Fruit fly (Drosophila melanogaster) whole organism, embryonic: Measurements from ENCODE around the gene spas.

Source experiments
- Bdp1 ChIP-seq: fragments of 200-800 bp; sonication (Bioruptor generic); optimal IDR thresholded peaks from 3 replicates; lab custom pipeline; 2016; ENCODE audit warnings: missing biosample characterization, missing genetic modification characterization
- CG10321 ChIP-seq: fragments of 200-800 bp; sonication (Bioruptor generic); IDR thresholded peaks from 2 replicates; pipeline ENCODE4 v1.3.6; 2022; ENCODE audit warnings: missing biosample characterization, missing genetic modification characterization
- CG11723 ChIP-seq: fragments of 200-800 bp; sonication (Bioruptor generic); optimal IDR thresholded peaks from 2 replicates; lab custom pipeline; 2017; ENCODE audit warnings: missing biosample characterization, mild to moderate bottlenecking, missing genetic modification characterization
- CG12155 ChIP-seq: fragments of 200-800 bp; sonication (Bioruptor generic); optimal IDR thresholded peaks from 3 replicates; lab custom pipeline; 2016; ENCODE audit warnings: missing biosample characterization, missing genetic modification characterization
- CG12299 ChIP-seq: fragments of 200-800 bp; sonication (Bioruptor generic); optimal IDR thresholded peaks from 2 replicates; lab custom pipeline; 2018; ENCODE audit warnings: missing biosample characterization, mild to moderate bottlenecking, missing genetic modification characterization
- CG13894 ChIP-seq: fragments of 200-800 bp; sonication (Bioruptor generic); optimal IDR thresholded peaks from 3 replicates; lab custom pipeline; 2018; ENCODE audit warnings: missing biosample characterization, mild to moderate bottlenecking, missing genetic modification characterization, moderate library complexity
- CG14441 ChIP-seq: fragments of 200-800 bp; sonication (Bioruptor generic); IDR thresholded peaks from 2 replicates; pipeline ENCODE4 v1.3.6; 2022; ENCODE audit warnings: missing biosample characterization, missing genetic modification characterization
- CG14710 ChIP-seq: fragments of 200-800 bp; sonication (Bioruptor generic); optimal IDR thresholded peaks from 3 replicates; lab custom pipeline; 2019; ENCODE audit warnings: missing biosample characterization, mild to moderate bottlenecking, missing genetic modification characterization, moderate library complexity
- CG15073 ChIP-seq: fragments of 200-800 bp; sonication (Bioruptor generic); optimal IDR thresholded peaks from 2 replicates; lab custom pipeline; 2016; ENCODE audit warnings: missing biosample characterization, missing genetic modification characterization
- CG1529 ChIP-seq: fragments of 200-800 bp; sonication (Bioruptor generic); optimal IDR thresholded peaks from 3 replicates; lab custom pipeline; 2018; ENCODE audit warnings: missing biosample characterization, missing genetic modification characterization
- CG2129 ChIP-seq: fragments of 200-800 bp; sonication (Bioruptor generic); IDR thresholded peaks from 2 replicates; pipeline ENCODE4 v1.3.6; 2022; ENCODE audit warnings: missing biosample characterization, missing genetic modification characterization; ENCODE audit not compliant: partially characterized antibody
- CG2875 ChIP-seq: fragments of 200-800 bp; sonication (Bioruptor generic); optimal IDR thresholded peaks from 2 replicates; lab custom pipeline; 2017; ENCODE audit warnings: missing biosample characterization, mild to moderate bottlenecking, missing genetic modification characterization, missing genetic modification reagents
- CG30020 ChIP-seq: fragments of 200-800 bp; optimal IDR thresholded peaks from 2 replicates; lab custom pipeline; 2019; ENCODE audit warnings: missing biosample characterization, mild to moderate bottlenecking, missing genetic modification characterization, moderate library complexity
- CG32532 ChIP-seq: fragments of 200-800 bp; sonication (Bioruptor generic); IDR thresholded peaks from 2 replicates; pipeline ENCODE4 v1.3.6; 2022; ENCODE audit warnings: missing biosample characterization, missing genetic modification characterization
- CG3407 ChIP-seq: fragments of 200-800 bp; sonication (Bioruptor generic); optimal IDR thresholded peaks from 2 replicates; lab custom pipeline; 2018; ENCODE audit warnings: missing biosample characterization, mild to moderate bottlenecking, missing genetic modification characterization
- CG34376 ChIP-seq: fragments of 200-800 bp; sonication (Bioruptor generic); optimal IDR thresholded peaks from 2 replicates; lab custom pipeline; 2018; ENCODE audit warnings: missing biosample characterization, mild to moderate bottlenecking, missing genetic modification characterization
- CG3995 ChIP-seq: fragments of 200-800 bp; sonication (Bioruptor generic); optimal IDR thresholded peaks from 3 replicates; lab custom pipeline; 2016; ENCODE audit warnings: missing biosample characterization, missing genetic modification characterization
- CG4707 ChIP-seq: fragments of 200-800 bp; sonication (Bioruptor generic); optimal IDR thresholded peaks from 2 replicates; lab custom pipeline; 2018; ENCODE audit warnings: missing biosample characterization, mild to moderate bottlenecking, missing genetic modification characterization, moderate library complexity
- CG6272 ChIP-seq: fragments of 200-800 bp; sonication (Bioruptor generic); IDR thresholded peaks from 2 replicates; pipeline ENCODE4 v1.3.6; 2022; ENCODE audit warnings: missing biosample characterization, missing genetic modification characterization
- CG7839 ChIP-seq: fragments of 200-800 bp; sonication (Bioruptor generic); optimal IDR thresholded peaks from 3 replicates; lab custom pipeline; 2018; ENCODE audit warnings: missing biosample characterization, mild to moderate bottlenecking, missing genetic modification characterization, moderate library complexity
- CG7928 ChIP-seq: fragments of 200-800 bp; sonication (Bioruptor generic); optimal IDR thresholded peaks from 2 replicates; lab custom pipeline; 2017; ENCODE audit warnings: missing biosample characterization, mild to moderate bottlenecking, missing genetic modification characterization
- CG8765 ChIP-seq: fragments of 200-800 bp; sonication (Bioruptor generic); IDR thresholded peaks from 2 replicates; pipeline ENCODE4 v1.3.6; 2022; ENCODE audit warnings: missing biosample characterization, missing genetic modification characterization
- CTCF ChIP-seq: fragments of 200-800 bp; sonication (Bioruptor generic); optimal IDR thresholded peaks from 2 replicates; lab custom pipeline; 2017; ENCODE audit warnings: missing biosample characterization, mild to moderate bottlenecking, missing genetic modification characterization, moderate library complexity
- Camta ChIP-seq: fragments of 200-800 bp; sonication (Bioruptor generic); optimal IDR thresholded peaks from 2 replicates; lab custom pipeline; 2016; ENCODE audit warnings: missing biosample characterization, missing genetic modification characterization
- CoRest ChIP-seq: fragments of 200-800 bp; sonication (Bioruptor generic); optimal IDR thresholded peaks from 3 replicates; lab custom pipeline; 2018; ENCODE audit warnings: missing biosample characterization, mild to moderate bottlenecking, missing genetic modification characterization, moderate library complexity
- D19A ChIP-seq: fragments of 200-800 bp; optimal IDR thresholded peaks from 3 replicates; lab custom pipeline; 2019; ENCODE audit warnings: missing biosample characterization, mild to moderate bottlenecking, missing genetic modification characterization, moderate library complexity
- Dad ChIP-seq: fragments of 200-800 bp; sonication (Bioruptor generic); optimal IDR thresholded peaks from 3 replicates; lab custom pipeline; 2016; ENCODE audit warnings: missing biosample characterization, missing genetic modification characterization
- Dip3 ChIP-seq: fragments of 200-800 bp; sonication (Bioruptor generic); optimal IDR thresholded peaks from 3 replicates; lab custom pipeline; 2016; ENCODE audit warnings: missing biosample characterization, missing genetic modification characterization
- Fer1 ChIP-seq: fragments of 200-800 bp; sonication (Bioruptor generic); optimal IDR thresholded peaks from 2 replicates; lab custom pipeline; 2017; ENCODE audit warnings: missing biosample characterization, mild to moderate bottlenecking, missing genetic modification characterization
- Fer3 ChIP-seq: fragments of 200-800 bp; sonication (Bioruptor generic); optimal IDR thresholded peaks from 2 replicates; lab custom pipeline; 2018; ENCODE audit warnings: missing biosample characterization, mild to moderate bottlenecking, missing genetic modification characterization, moderate library complexity
- GATAe ChIP-seq: fragments of 200-800 bp; sonication (Bioruptor generic); conservative IDR thresholded peaks from 2 replicates; pipeline ENCODE4 v1.3.6; 2022; ENCODE audit warnings: missing biosample characterization, missing genetic modification characterization
- H2.0 ChIP-seq: fragments of 200-800 bp; sonication (Bioruptor generic); IDR thresholded peaks from 2 replicates; pipeline ENCODE4 v1.3.6; 2022; ENCODE audit warnings: missing biosample characterization, missing genetic modification characterization
- Lim3 ChIP-seq: fragments of 200-800 bp; sonication (Bioruptor generic); IDR thresholded peaks from 2 replicates; pipeline ENCODE4 v1.3.6; 2022; ENCODE audit warnings: missing biosample characterization, missing genetic modification characterization
- Mes4 ChIP-seq: fragments of 200-800 bp; sonication (Bioruptor generic); optimal IDR thresholded peaks from 2 replicates; lab custom pipeline; 2016; ENCODE audit warnings: missing biosample characterization, missing genetic modification characterization
- NfI ChIP-seq: fragments of 200-800 bp; sonication (Bioruptor generic); optimal IDR thresholded peaks from 3 replicates; lab custom pipeline; 2018; ENCODE audit warnings: missing biosample characterization, mild to moderate bottlenecking, missing genetic modification characterization, moderate library complexity
- Scr ChIP-seq: fragments of 200-800 bp; sonication (Bioruptor generic); IDR thresholded peaks from 2 replicates; pipeline ENCODE4 v1.3.6; 2022; ENCODE audit warnings: missing biosample characterization, missing genetic modification characterization; ENCODE audit not compliant: partially characterized antibody
- Side ChIP-seq: fragments of 200-800 bp; sonication (Bioruptor generic); optimal IDR thresholded peaks from 2 replicates; lab custom pipeline; 2016; ENCODE audit warnings: missing biosample characterization, missing genetic modification characterization
- Sox102F ChIP-seq: fragments of 200-800 bp; sonication (Bioruptor generic); optimal IDR thresholded peaks from 2 replicates; lab custom pipeline; 2018; ENCODE audit warnings: missing biosample characterization, mild to moderate bottlenecking, missing genetic modification characterization, moderate library complexity
- Usf ChIP-seq: fragments of 200-800 bp; sonication (Bioruptor generic); optimal IDR thresholded peaks from 2 replicates; lab custom pipeline; 2017; ENCODE audit warnings: missing genotype, missing biosample characterization, missing genetic modification characterization
- bigmax ChIP-seq: fragments of 200-800 bp; sonication (Bioruptor generic); optimal IDR thresholded peaks from 2 replicates; lab custom pipeline; 2018; ENCODE audit warnings: missing biosample characterization, mild to moderate bottlenecking, missing genetic modification characterization
- bsh ChIP-seq, 2 experiments: fragments of 200-800 bp; sonication (Bioruptor generic); optimal IDR thresholded peaks; 2 replicates each; lab custom pipeline; 2017 to 2018; ENCODE audit warnings: mild to moderate bottlenecking in 2 of 2, missing biosample characterization in 2 of 2, missing genetic modification characterization in 2 of 2, moderate library complexity in 1 of 2
- caup ChIP-seq: fragments of 200-800 bp; sonication (Bioruptor generic); optimal IDR thresholded peaks from 3 replicates; lab custom pipeline; 2017; ENCODE audit warnings: missing biosample characterization, mild to moderate bottlenecking, missing genetic modification characterization, moderate library complexity; ENCODE audit not compliant: severe bottlenecking
- gfzf ChIP-seq: fragments of 200-800 bp; sonication (Bioruptor generic); optimal IDR thresholded peaks from 2 replicates; lab custom pipeline; 2016; ENCODE audit warnings: missing biosample characterization, mild to moderate bottlenecking, missing genetic modification characterization, moderate library complexity
- h ChIP-seq: fragments of >200 bp; optimal IDR thresholded peaks from 2 replicates; lab custom pipeline; 2017
- jigr1 ChIP-seq: fragments of 200-800 bp; sonication (Bioruptor generic); IDR thresholded peaks from 3 replicates; pipeline ENCODE4 v1.3.6; 2022; ENCODE audit warnings: missing biosample characterization, missing genetic modification characterization
- maf-S ChIP-seq: fragments of 200-800 bp; sonication (Bioruptor generic); optimal IDR thresholded peaks from 2 replicates; lab custom pipeline; 2016; ENCODE audit warnings: missing biosample characterization, missing genetic modification characterization
- nerfin-1 ChIP-seq: fragments of 200-800 bp; sonication (Bioruptor generic); optimal IDR thresholded peaks from 3 replicates; lab custom pipeline; 2019; ENCODE audit warnings: missing biosample characterization, mild to moderate bottlenecking, missing genetic modification characterization, moderate library complexity
- nmo ChIP-seq: fragments of 200-800 bp; sonication (Bioruptor generic); optimal IDR thresholded peaks from 2 replicates; lab custom pipeline; 2018; ENCODE audit warnings: missing biosample characterization, mild to moderate bottlenecking, missing genetic modification characterization, moderate library complexity
- odd ChIP-seq: fragments of 200-800 bp; sonication (Bioruptor generic); optimal IDR thresholded peaks from 2 replicates; lab custom pipeline; 2017; ENCODE audit warnings: missing biosample characterization, mild to moderate bottlenecking, missing genetic modification characterization
- sens-2 ChIP-seq: fragments of 200-800 bp; sonication (Bioruptor generic); IDR thresholded peaks from 2 replicates; pipeline ENCODE4 v1.3.6; 2022; ENCODE audit warnings: missing biosample characterization, missing genetic modification characterization
- unpg ChIP-seq: fragments of 200-800 bp; sonication (Bioruptor generic); optimal IDR thresholded peaks from 3 replicates; lab custom pipeline; 2018; ENCODE audit warnings: missing biosample characterization, mild to moderate bottlenecking, missing genetic modification characterization, moderate library complexity
- vvl ChIP-seq: fragments of 200-800 bp; sonication (Bioruptor generic); IDR thresholded peaks from 2 replicates; pipeline ENCODE4 v1.3.6; 2022; ENCODE audit warnings: missing biosample characterization, missing genetic modification characterization

spas gene

dm6 chr3R:24058041-24058440, 20.0 kb downstream of the spas start, which contains the start of gene SMC1 (continued):
- peak; percentile 60 for TF ChIP-seq CG30020 (tag; lab: Kevin White, UChicago)
- no peak for TF ChIP-seq CTCF (GFP tag; lab: Kevin White, UChicago)
- TF ChIP-seq Lim3 (GFP tag; lab: Robert Waterston, UW): no peak
- no peak for TF ChIP-seq NfI (GFP tag; lab: Kevin White, UChicago)
- TF ChIP-seq D19A (tag; lab: Kevin White, UChicago): peak; percentile 20
- peak; percentile 83 for TF ChIP-seq CG13894 (tag; lab: Kevin White, UChicago)
- no peak for TF ChIP-seq CG7928
- TF ChIP-seq CG6272 (GFP tag; lab: Robert Waterston, UW): no peak; the same call in 1 of the 2 replicates
- TF ChIP-seq nmo: no peak
- TF ChIP-seq Fer1 (GFP tag; lab: Kevin White, UChicago): peak; percentile 51
- no peak for TF ChIP-seq odd (GFP tag; lab: Kevin White, UChicago)
- TF ChIP-seq Bdp1: no peak
- TF ChIP-seq CG3407 (GFP tag; lab: Kevin White, UChicago): no peak
- TF ChIP-seq CG4707 (GFP tag; lab: Kevin White, UChicago): no peak
- peak; percentile 13 for TF ChIP-seq Mes4 (GFP tag; lab: Kevin White, UChicago)
- TF ChIP-seq CG12299 (tag; lab: Kevin White, UChicago): no peak
- TF ChIP-seq Fer3 (tag; lab: Kevin White, UChicago): peak; percentile 28
- no peak; the same call in 2 of the 3 replicates for TF ChIP-seq jigr1 (GFP tag; lab: Robert Waterston, UW)
- no peak for TF ChIP-seq CG11723
- TF ChIP-seq CG2129 (GFP tag; lab: Robert Waterston, UW): peak; percentile 98
- TF ChIP-seq CG3995 (GFP tag; lab: Kevin White, UChicago): peak; percentile 54
- peak; percentile 46 for TF ChIP-seq CoRest
- TF ChIP-seq Camta: no peak
- peak; percentile 68 for TF ChIP-seq CG14710 (tag; lab: Kevin White, UChicago)
- TF ChIP-seq GATAe (GFP tag; lab: Robert Waterston, UW): no peak
- peak; percentile 99 for TF ChIP-seq Scr
- TF ChIP-seq CG15073 (GFP tag; lab: Kevin White, UChicago): no peak
- no peak for TF ChIP-seq H2.0
- no peak for TF ChIP-seq caup (GFP tag; lab: Kevin White, UChicago)
- peak; percentile 1 for TF ChIP-seq maf-S
- no peak for TF ChIP-seq nerfin-1
- TF ChIP-seq Side (GFP tag; lab: Kevin White, UChicago): no peak
- peak; percentile 67 for TF ChIP-seq CG32532 (GFP tag; lab: Robert Waterston, UW)
- TF ChIP-seq CG1529 (GFP tag; lab: Kevin White, UChicago): no peak
- no peak for TF ChIP-seq CG2875
- TF ChIP-seq vvl (GFP tag; lab: Robert Waterston, UW): no peak
- TF ChIP-seq bsh (GFP tag; optimal IDR thresholded peaks at IDR 0.05; lab: Kevin White, UChicago): no peak
- TF ChIP-seq Usf (GFP tag; lab: Kevin White, UChicago): no peak
- TF ChIP-seq CG8765: no peak
- TF ChIP-seq Sox102F (GFP tag; lab: Kevin White, UChicago): no peak
- TF ChIP-seq sens-2 (GFP tag; lab: Robert Waterston, UW): no peak
- TF ChIP-seq CG14441 (GFP tag; lab: Robert Waterston, UW): no peak
- TF ChIP-seq CG12155 (GFP tag; lab: Kevin White, UChicago): peak; percentile 13
- no peak for TF ChIP-seq CG7839 (tag; lab: Kevin White, UChicago)
- TF ChIP-seq h (lab: Kevin White, UChicago): no peak
- peak; percentile 7 for TF ChIP-seq Dip3 (GFP tag; lab: Kevin White, UChicago)
- peak; percentile 51 for TF ChIP-seq Dad (GFP tag; lab: Kevin White, UChicago)
- TF ChIP-seq CG34376 (GFP tag; lab: Kevin White, UChicago): peak; percentile 42
- TF ChIP-seq gfzf (GFP tag; lab: Kevin White, UChicago): peak; percentile 82
- TF ChIP-seq unpg (GFP tag; lab: Kevin White, UChicago): no peak
- peak; percentile 19 for TF ChIP-seq bigmax (GFP tag; lab: Kevin White, UChicago)
- TF ChIP-seq CG10321 (GFP tag; lab: Robert Waterston, UW): no peak
